Comparison of ENCODE assay signal across 4 worm cellular contexts in genomic region chrIV:11692071-11692673, ce11.
TF ChIP-seq lines count a peak whose summit lies in the region.

No protein-coding gene starts in this region.

TF ChIP-seq in whole organism, L2 larva, 48 proteins besides CTCF, POLR2A, EP300 and RAD21 (continues in another document):
- TF ChIP-seq sma-3 (GFP tag; optimal IDR thresholded peaks at IDR 0.05; lab: Kevin White, UChicago) (peak; percentile 80), ceh-16 (tag; optimal IDR thresholded peaks at IDR 0.05; lab: Kevin White, UChicago) (peak; percentile 42), zag-1 (tag; optimal IDR thresholded peaks at IDR 0.05; lab: Kevin White, UChicago) (no peak), ztf-11 (tag; optimal IDR thresholded peaks at IDR 0.05; lab: Kevin White, UChicago) (no peak), R02D3.7 (tag; optimal IDR thresholded peaks at IDR 0.05; lab: Kevin White, UChicago) (no peak), nhr-25 (tag; optimal IDR thresholded peaks at IDR 0.05; lab: Kevin White, UChicago) (peak; percentile 77), dmd-4 (tag; optimal IDR thresholded peaks at IDR 0.05; lab: Kevin White, UChicago) (no peak), nhr-129 (tag; optimal IDR thresholded peaks at IDR 0.05; lab: Kevin White, UChicago) (peak; percentile 90), mdl-1 (tag; optimal IDR thresholded peaks at IDR 0.05; lab: Kevin White, UChicago) (peak in 1 of 2 experiments; percentile 69), alr-1 (tag; optimal IDR thresholded peaks at IDR 0.05; lab: Kevin White, UChicago) (no peak), snpc-4 (tag; optimal IDR thresholded peaks at IDR 0.05; lab: Kevin White, UChicago) (peak; percentile 25), lsy-2 (tag; optimal IDR thresholded peaks at IDR 0.05; lab: Kevin White, UChicago) (peak; percentile 41 to 73), unc-62 (GFP tag; optimal IDR thresholded peaks at IDR 0.05; lab: Kevin White, UChicago) (no peak), blmp-1 (tag; optimal IDR thresholded peaks at IDR 0.05; lab: Kevin White, UChicago; ENCODE audit: insufficient read depth) (peak; percentile 81), aly-2 (tag; optimal IDR thresholded peaks at IDR 0.05; lab: Kevin White, UChicago) (no peak), nhr-23 (tag; optimal IDR thresholded peaks at IDR 0.05; lab: Kevin White, UChicago) (no peak), mab-5 (tag; optimal IDR thresholded peaks at IDR 0.05; lab: Kevin White, UChicago) (peak; percentile 31), lin-39 (tag; optimal IDR thresholded peaks at IDR 0.05; lab: Kevin White, UChicago) (no peak), gmeb-1 (tag; optimal IDR thresholded peaks at IDR 0.05; lab: Kevin White, UChicago) (peak; percentile 71), nhr-21 (tag; optimal IDR thresholded peaks at IDR 0.05; lab: Kevin White, UChicago) (peak; percentile 71), nhr-12 (tag; optimal IDR thresholded peaks at IDR 0.05; lab: Kevin White, UChicago) (no peak), peb-1 (tag; optimal IDR thresholded peaks at IDR 0.05; lab: Kevin White, UChicago) (no peak), unc-55 (GFP tag; optimal IDR thresholded peaks at IDR 0.05; lab: Kevin White, UChicago) (no peak)

TF ChIP-seq in whole organism, L4 larva, 104 proteins besides CTCF, POLR2A, EP300 and RAD21 (continues in another document):
- TF ChIP-seq fkh-10 (GFP tag; optimal IDR thresholded peaks at IDR 0.05; lab: Kevin White, UChicago): peak; percentile 69
- no peak for TF ChIP-seq php-3 (GFP tag; IDR thresholded peaks at IDR 0.05; lab: Robert Waterston, UW)
- TF ChIP-seq mdl-1 (tag; optimal IDR thresholded peaks at IDR 0.05; lab: Kevin White, UChicago): peak; percentile 41 to 85
- TF ChIP-seq nhr-10 (tag; optimal IDR thresholded peaks at IDR 0.05; lab: Kevin White, UChicago): no peak
- TF ChIP-seq unc-130 (GFP tag; optimal IDR thresholded peaks at IDR 0.05; lab: Kevin White, UChicago): no peak
- TF ChIP-seq lin-13 (GFP tag; optimal IDR thresholded peaks at IDR 0.05; lab: Kevin White, UChicago): no peak
- TF ChIP-seq snpc-4 (tag; optimal IDR thresholded peaks at IDR 0.05; lab: Kevin White, UChicago): no peak
- TF ChIP-seq F49E8.2 (tag; optimal IDR thresholded peaks at IDR 0.05; lab: Kevin White, UChicago; ENCODE audit: borderline replicate concordance): no peak
- peak; percentile 65 for TF ChIP-seq set-16 (GFP tag; IDR thresholded peaks at IDR 0.05; lab: Robert Waterston, UW)
- no peak for TF ChIP-seq F26F4.8 (GFP tag; conservative IDR thresholded peaks at IDR 0.05; lab: Robert Waterston, UW)
- no peak for TF ChIP-seq nhr-111 (GFP tag; optimal IDR thresholded peaks at IDR 0.05; lab: Kevin White, UChicago)
- TF ChIP-seq Y5F2A.4 (GFP tag; optimal IDR thresholded peaks at IDR 0.05; lab: Kevin White, UChicago): no peak
- TF ChIP-seq aha-1 (tag; lab: Kevin White, UChicago): peak; percentile 95
- peak; percentile 57 for TF ChIP-seq nhr-48 (tag; optimal IDR thresholded peaks at IDR 0.05; lab: Kevin White, UChicago)
- TF ChIP-seq mxl-2 (GFP tag; conservative IDR thresholded peaks at IDR 0.05; lab: Robert Waterston, UW): no peak
- 0 out of 2 replicates have a peak, but pooled peaks have one; percentile 39 for TF ChIP-seq dmd-8 (GFP tag; IDR thresholded peaks at IDR 0.05; lab: Robert Waterston, UW)
- no peak for TF ChIP-seq nhr-237 (tag; optimal IDR thresholded peaks at IDR 0.05; lab: Kevin White, UChicago)
- peak; percentile 74 for TF ChIP-seq pqm-1 (tag; optimal IDR thresholded peaks at IDR 0.05; lab: Kevin White, UChicago)
- TF ChIP-seq zag-1 (tag; optimal IDR thresholded peaks at IDR 0.05; lab: Kevin White, UChicago): no peak
- TF ChIP-seq zip-2 (tag; optimal IDR thresholded peaks at IDR 0.05; lab: Kevin White, UChicago): no peak
- TF ChIP-seq dmd-6 (GFP tag; IDR thresholded peaks at IDR 0.05; lab: Robert Waterston, UW): peak; percentile 86
- no peak for TF ChIP-seq ceh-62 (tag; optimal IDR thresholded peaks at IDR 0.05; lab: Kevin White, UChicago)
- no peak for TF ChIP-seq lin-1 (GFP tag; IDR thresholded peaks at IDR 0.05; lab: Robert Waterston, UW)
- peak; percentile 85 for TF ChIP-seq hmg-1.1 (GFP tag; IDR thresholded peaks at IDR 0.05; lab: Robert Waterston, UW)
- no peak for TF ChIP-seq ceh-44 (GFP tag; IDR thresholded peaks at IDR 0.05; lab: Robert Waterston, UW)

TF ChIP-seq in whole organism, late embryonic, 69 proteins besides CTCF, POLR2A, EP300 and RAD21 (continues in another document):
- TF ChIP-seq dve-1 (tag; optimal IDR thresholded peaks at IDR 0.05; lab: Kevin White, UChicago) (peak; percentile 72), fkh-6 (tag; optimal IDR thresholded peaks at IDR 0.05; lab: Kevin White, UChicago) (no peak), unc-86 (tag; optimal IDR thresholded peaks at IDR 0.05; lab: Kevin White, UChicago) (no peak), pat-9 (tag; optimal IDR thresholded peaks at IDR 0.05; lab: Kevin White, UChicago) (no peak), zip-5 (tag; optimal IDR thresholded peaks at IDR 0.05; lab: Kevin White, UChicago) (no peak), K09A11.1 (tag; optimal IDR thresholded peaks at IDR 0.05; lab: Kevin White, UChicago; ENCODE audit: insufficient read depth) (no peak), nhr-232 (tag; optimal IDR thresholded peaks at IDR 0.05; lab: Kevin White, UChicago) (no peak), ceh-48 (tag; optimal IDR thresholded peaks at IDR 0.05; lab: Kevin White, UChicago) (no peak), fax-1 (tag; optimal IDR thresholded peaks at IDR 0.05; lab: Kevin White, UChicago) (no peak), elt-4 (tag; optimal IDR thresholded peaks at IDR 0.05; lab: Kevin White, UChicago) (no peak), npax-4 (tag; optimal IDR thresholded peaks at IDR 0.05; lab: Kevin White, UChicago) (no peak), dmd-4 (tag; optimal IDR thresholded peaks at IDR 0.05; lab: Kevin White, UChicago; ENCODE audit: borderline replicate concordance) (no peak), lim-6 (tag; optimal IDR thresholded peaks at IDR 0.05; lab: Kevin White, UChicago) (no peak), C38D4.7 (GFP tag; optimal IDR thresholded peaks at IDR 0.05; lab: Kevin White, UChicago) (no peak), sdc-2 (tag; optimal IDR thresholded peaks at IDR 0.05; lab: Kevin White, UChicago) (no peak), hlh-13 (GFP tag; optimal IDR thresholded peaks at IDR 0.05; lab: Kevin White, UChicago) (no peak), nhr-11 (tag; optimal IDR thresholded peaks at IDR 0.05; lab: Kevin White, UChicago) (no peak), ceh-45 (GFP tag; IDR thresholded peaks at IDR 0.05; lab: Robert Waterston, UW) (no peak), Y22D7AL.16 (tag; optimal IDR thresholded peaks at IDR 0.05; lab: Kevin White, UChicago) (no peak), ref-2 (tag; optimal IDR thresholded peaks at IDR 0.05; lab: Kevin White, UChicago) (peak; percentile 85), ceh-19 (GFP tag; optimal IDR thresholded peaks at IDR 0.05; lab: Kevin White, UChicago) (peak; percentile 73), odd-2 (tag; optimal IDR thresholded peaks at IDR 0.05; lab: Kevin White, UChicago) (peak; percentile 18), elt-2 (tag; optimal IDR thresholded peaks at IDR 0.05; lab: Kevin White, UChicago) (peak; percentile 91), hlh-8 (tag; optimal IDR thresholded peaks at IDR 0.05; lab: Kevin White, UChicago) (no peak), pha-2 (tag; optimal IDR thresholded peaks at IDR 0.05; lab: Kevin White, UChicago) (peak; percentile 45), ttx-3 (tag; optimal IDR thresholded peaks at IDR 0.05; lab: Kevin White, UChicago) (no peak), ceh-22 (tag; optimal IDR thresholded peaks at IDR 0.05; lab: Kevin White, UChicago) (no peak)

TF ChIP-seq in whole organism, mixed stage, embryonic, 35 proteins besides CTCF, POLR2A, EP300 and RAD21 (continues in another document):
- no peak for TF ChIP-seq bed-3 (GFP tag; optimal IDR thresholded peaks at IDR 0.05; lab: Kevin White, UChicago)
- TF ChIP-seq M03D4.4 (tag; optimal IDR thresholded peaks at IDR 0.05; lab: Kevin White, UChicago): peak; percentile 64
- no peak for TF ChIP-seq snpc-4 (tag; optimal IDR thresholded peaks at IDR 0.05; lab: Kevin White, UChicago)
- TF ChIP-seq nhr-28 (tag; optimal IDR thresholded peaks at IDR 0.05; lab: Kevin White, UChicago): no peak
- TF ChIP-seq tbx-8 (GFP tag; optimal IDR thresholded peaks at IDR 0.05; lab: Kevin White, UChicago): peak; percentile 39
- TF ChIP-seq elt-1 (tag; optimal IDR thresholded peaks at IDR 0.05; lab: Kevin White, UChicago; ENCODE audit: borderline replicate concordance, insufficient read depth): no peak
- peak; percentile 60 for TF ChIP-seq mls-2 (tag; optimal IDR thresholded peaks at IDR 0.05; lab: Kevin White, UChicago)
- peak; percentile 81 for TF ChIP-seq unc-62 (GFP tag; optimal IDR thresholded peaks at IDR 0.05; lab: Kevin White, UChicago)
- TF ChIP-seq nhr-237 (tag; optimal IDR thresholded peaks at IDR 0.05; lab: Kevin White, UChicago): peak; percentile 70
- TF ChIP-seq ceh-83 (GFP tag; optimal IDR thresholded peaks at IDR 0.05; lab: Kevin White, UChicago): no peak
- peak; percentile 99 for TF ChIP-seq ces-1 (GFP tag; optimal IDR thresholded peaks at IDR 0.05; lab: Kevin White, UChicago)
- TF ChIP-seq nhr-12 (tag; optimal IDR thresholded peaks at IDR 0.05; lab: Kevin White, UChicago): no peak
- peak; percentile 67 for TF ChIP-seq mep-1 (tag; optimal IDR thresholded peaks at IDR 0.05; lab: Kevin White, UChicago)
- peak; percentile 28 for TF ChIP-seq sptf-1 (tag; optimal IDR thresholded peaks at IDR 0.05; lab: Kevin White, UChicago)
- peak; percentile 97 for TF ChIP-seq ham-2 (GFP tag; optimal IDR thresholded peaks at IDR 0.05; lab: Kevin White, UChicago)
- no peak for TF ChIP-seq zip-8 (tag; optimal IDR thresholded peaks at IDR 0.05; lab: Kevin White, UChicago)
- no peak for TF ChIP-seq ztf-11 (tag; optimal IDR thresholded peaks at IDR 0.05; lab: Kevin White, UChicago)
- TF ChIP-seq lin-13 (tag; optimal IDR thresholded peaks at IDR 0.05; lab: Kevin White, UChicago): no peak
- peak; percentile 18 for TF ChIP-seq ceh-43 (GFP tag; optimal IDR thresholded peaks at IDR 0.05; lab: Kevin White, UChicago)
- peak; percentile 44 for TF ChIP-seq drap-1 (GFP tag; optimal IDR thresholded peaks at IDR 0.05; lab: Kevin White, UChicago)
- no peak for TF ChIP-seq unc-39 (tag; optimal IDR thresholded peaks at IDR 0.05; lab: Kevin White, UChicago)
- no peak for TF ChIP-seq nhr-76 (tag; optimal IDR thresholded peaks at IDR 0.05; lab: Kevin White, UChicago)
- peak; percentile 49 for TF ChIP-seq pha-4 (tag; optimal IDR thresholded peaks at IDR 0.05; lab: Kevin White, UChicago)
- no peak for TF ChIP-seq elt-3 (tag; optimal IDR thresholded peaks at IDR 0.05; lab: Kevin White, UChicago)
- no peak for TF ChIP-seq flh-1 (GFP tag; optimal IDR thresholded peaks at IDR 0.05; lab: Kevin White, UChicago)
- peak; percentile 46 for TF ChIP-seq ceh-39 (tag; optimal IDR thresholded peaks at IDR 0.05; lab: Kevin White, UChicago)
- peak; percentile 73 for TF ChIP-seq hlh-1 (tag; optimal IDR thresholded peaks at IDR 0.05; lab: Kevin White, UChicago)
- TF ChIP-seq sem-2 (GFP tag; optimal IDR thresholded peaks at IDR 0.05; lab: Kevin White, UChicago): no peak
- TF ChIP-seq lin-32 (GFP tag; optimal IDR thresholded peaks at IDR 0.05; lab: Kevin White, UChicago): no peak
- TF ChIP-seq blmp-1 (tag; optimal IDR thresholded peaks at IDR 0.05; lab: Kevin White, UChicago): peak; percentile 36
- no peak for TF ChIP-seq mab-5 (tag; optimal IDR thresholded peaks at IDR 0.05; lab: Kevin White, UChicago)
